Fruit fly (Drosophila melanogaster) whole organism, embryonic: Measurements from ENCODE around the gene Vps39.

Source experiments
- Aef1 ChIP-seq: fragments of 200-800 bp; sonication (Bioruptor generic); IDR thresholded peaks from 3 replicates; pipeline ENCODE4 v1.3.6; 2022; ENCODE audit warnings: missing biosample characterization, missing genetic modification characterization
- CG1024 ChIP-seq: fragments of 200-800 bp; sonication (Bioruptor generic); IDR thresholded peaks from 2 replicates; pipeline ENCODE4 v1.3.6; 2022; ENCODE audit warnings: missing biosample characterization, missing genetic modification characterization
- CG10543 ChIP-seq: fragments of 200-800 bp; sonication (Bioruptor generic); optimal IDR thresholded peaks from 3 replicates; lab custom pipeline; 2017; ENCODE audit warnings: missing biosample characterization, mild to moderate bottlenecking, missing genetic modification characterization, moderate library complexity
- CG10565 ChIP-seq: fragments of 200-800 bp; sonication (Bioruptor generic); optimal IDR thresholded peaks from 3 replicates; lab custom pipeline; 2016; ENCODE audit warnings: missing biosample characterization, mild to moderate bottlenecking, missing genetic modification characterization
- CG11456 ChIP-seq: fragments of 200-800 bp; sonication (Bioruptor generic); IDR thresholded peaks from 3 replicates; pipeline ENCODE4 v1.3.6; 2022; ENCODE audit warnings: missing biosample characterization, missing genetic modification characterization
- CG11560 ChIP-seq: fragments of 200-800 bp; sonication (Bioruptor generic); IDR thresholded peaks from 3 replicates; pipeline ENCODE4 v1.3.6; 2022; ENCODE audit warnings: missing biosample characterization, missing genetic modification characterization
- CG1233 ChIP-seq: fragments of 200-800 bp; sonication (Bioruptor generic); optimal IDR thresholded peaks from 4 replicates; lab custom pipeline; 2018; ENCODE audit warnings: missing biosample characterization, mild to moderate bottlenecking, missing genetic modification characterization
- CG13287 ChIP-seq: fragments of 200-800 bp; sonication (Bioruptor generic); IDR thresholded peaks from 2 replicates; pipeline ENCODE4 v1.3.6; 2022; ENCODE audit warnings: missing biosample characterization, missing genetic modification characterization; ENCODE audit not compliant: partially characterized antibody
- CG17385 ChIP-seq: fragments of 200-800 bp; sonication (Bioruptor generic); optimal IDR thresholded peaks from 3 replicates; lab custom pipeline; 2018; ENCODE audit warnings: missing biosample characterization, mild to moderate bottlenecking, missing genetic modification characterization
- CG18476 ChIP-seq: fragments of 200-800 bp; sonication (Bioruptor generic); optimal IDR thresholded peaks from 2 replicates; lab custom pipeline; 2016; ENCODE audit warnings: missing biosample characterization, mild to moderate bottlenecking, missing genetic modification characterization
- CG18764 ChIP-seq: fragments of 200-800 bp; sonication (Bioruptor generic); optimal IDR thresholded peaks from 3 replicates; lab custom pipeline; 2016; ENCODE audit warnings: missing biosample characterization, missing genetic modification characterization
- CG31365 ChIP-seq: fragments of 200-800 bp; sonication (Bioruptor generic); optimal IDR thresholded peaks from 2 replicates; lab custom pipeline; 2018; ENCODE audit warnings: missing biosample characterization, mild to moderate bottlenecking, missing genetic modification characterization
- CG31441 ChIP-seq: fragments of 200-800 bp; sonication (Bioruptor generic); IDR thresholded peaks from 2 replicates; pipeline ENCODE4 v1.3.6; 2022; ENCODE audit warnings: missing biosample characterization, missing genetic modification characterization
- CG32532 ChIP-seq: fragments of 200-800 bp; sonication (Bioruptor generic); IDR thresholded peaks from 2 replicates; pipeline ENCODE4 v1.3.6; 2022; ENCODE audit warnings: missing biosample characterization, missing genetic modification characterization
- CG5180 ChIP-seq: fragments of 200-800 bp; sonication (Bioruptor generic); optimal IDR thresholded peaks from 3 replicates; lab custom pipeline; 2017; ENCODE audit warnings: missing biosample characterization, missing genetic modification characterization, mild to moderate bottlenecking, moderate library complexity, missing genetic modification reagents
- CG6272 ChIP-seq: fragments of 200-800 bp; sonication (Bioruptor generic); IDR thresholded peaks from 2 replicates; pipeline ENCODE4 v1.3.6; 2022; ENCODE audit warnings: missing biosample characterization, missing genetic modification characterization
- CG6683 ChIP-seq: fragments of 200-800 bp; sonication (Bioruptor generic); optimal IDR thresholded peaks from 2 replicates; lab custom pipeline; 2017; ENCODE audit warnings: missing biosample characterization, mild to moderate bottlenecking, missing genetic modification characterization, missing genetic modification reagents
- CG6689 ChIP-seq: fragments of 200-800 bp; sonication (Bioruptor generic); IDR thresholded peaks from 2 replicates; pipeline ENCODE4 v1.3.6; 2022; ENCODE audit warnings: missing biosample characterization, missing genetic modification characterization
- CG8359 ChIP-seq: fragments of 200-800 bp; sonication (Bioruptor generic); optimal IDR thresholded peaks from 2 replicates; lab custom pipeline; 2017; ENCODE audit warnings: missing biosample characterization, mild to moderate bottlenecking, missing genetic modification characterization, borderline replicate concordance
- D19B ChIP-seq: fragments of 200-800 bp; sonication (Bioruptor generic); optimal IDR thresholded peaks from 2 replicates; lab custom pipeline; 2017; ENCODE audit warnings: missing biosample characterization, mild to moderate bottlenecking, missing genetic modification characterization
- Eip74EF ChIP-seq, 2 experiments: fragments of 200-800 bp in 1 of 2; fragments of >200 bp in 1 of 2; sonication (Bioruptor generic) in 1 of 2; optimal IDR thresholded peaks; 2 replicates each; lab custom pipeline; 2017 to 2019; ENCODE audit warnings: missing biosample characterization in 2 of 2, missing genetic modification characterization in 2 of 2, mild to moderate bottlenecking in 1 of 2, moderate library complexity in 1 of 2
- Ets65A ChIP-seq: fragments of 200-800 bp; sonication (Bioruptor generic); peaks from one replicate; lab custom pipeline; 2016; ENCODE audit warnings: missing biosample characterization, missing genetic modification characterization
- Fer1 ChIP-seq: fragments of 200-800 bp; sonication (Bioruptor generic); optimal IDR thresholded peaks from 2 replicates; lab custom pipeline; 2017; ENCODE audit warnings: missing biosample characterization, mild to moderate bottlenecking, missing genetic modification characterization
- HHEX ChIP-seq: fragments of 200-800 bp; sonication (Bioruptor generic); optimal IDR thresholded peaks from 3 replicates; lab custom pipeline; 2017; ENCODE audit warnings: missing biosample characterization, mild to moderate bottlenecking, missing genetic modification characterization, missing genetic modification reagents
- Hmx ChIP-seq: fragments of 200-800 bp; sonication (Bioruptor generic); optimal IDR thresholded peaks from 2 replicates; lab custom pipeline; 2016; ENCODE audit warnings: missing biosample characterization, missing genetic modification characterization
- Lhr ChIP-seq: fragments of 200-800 bp; sonication (Bioruptor generic); optimal IDR thresholded peaks from 3 replicates; lab custom pipeline; 2017; ENCODE audit warnings: mild to moderate bottlenecking, missing biosample characterization, missing genetic modification reagents, missing genetic modification characterization
- Meics ChIP-seq: fragments of 200-800 bp; sonication (Bioruptor generic); optimal IDR thresholded peaks from 2 replicates; lab custom pipeline; 2017; ENCODE audit warnings: missing biosample characterization, mild to moderate bottlenecking, missing genetic modification characterization
- Nf-YA ChIP-seq: fragments of 200-800 bp; sonication (Bioruptor generic); IDR thresholded peaks from 2 replicates; pipeline ENCODE4 v1.3.6; 2022; ENCODE audit warnings: missing biosample characterization, missing genetic modification characterization
- PHDP ChIP-seq: fragments of 200-800 bp; sonication (Bioruptor generic); optimal IDR thresholded peaks from 3 replicates; lab custom pipeline; 2018; ENCODE audit warnings: missing biosample characterization, mild to moderate bottlenecking, missing genetic modification characterization, moderate library complexity
- Sox100B ChIP-seq: fragments of 200-800 bp; sonication (Bioruptor generic); optimal IDR thresholded peaks from 3 replicates; lab custom pipeline; 2018; ENCODE audit warnings: missing biosample characterization, mild to moderate bottlenecking, missing genetic modification characterization
- TFAM ChIP-seq: fragments of 200-800 bp; sonication (Bioruptor generic); optimal IDR thresholded peaks from 2 replicates; lab custom pipeline; 2017; ENCODE audit warnings: missing biosample characterization, missing genetic modification characterization, inconsistent platforms
- Usf ChIP-seq: fragments of 200-800 bp; sonication (Bioruptor generic); optimal IDR thresholded peaks from 2 replicates; lab custom pipeline; 2017; ENCODE audit warnings: missing genotype, missing biosample characterization, missing genetic modification characterization
- grn ChIP-seq: fragments of 200-800 bp; sonication (Bioruptor generic); optimal IDR thresholded peaks from 3 replicates; lab custom pipeline; 2017; ENCODE audit warnings: missing biosample characterization, missing genetic modification characterization
- ham ChIP-seq: fragments of 200-800 bp; sonication (Bioruptor generic); IDR thresholded peaks from 2 replicates; pipeline ENCODE4 v1.3.6; 2022; ENCODE audit warnings: missing biosample characterization, missing genetic modification characterization
- hth ChIP-seq: fragments of >200 bp; optimal IDR thresholded peaks from 2 replicates; lab custom pipeline; 2017; ENCODE audit warnings: inconsistent platforms
- jumu ChIP-seq: fragments of 200-800 bp; sonication (Bioruptor generic); optimal IDR thresholded peaks from 3 replicates; lab custom pipeline; 2016; ENCODE audit warnings: missing biosample characterization, missing genetic modification characterization
- kay ChIP-seq: fragments of 200-800 bp; sonication (Bioruptor generic); optimal IDR thresholded peaks from 2 replicates; lab custom pipeline; 2016; ENCODE audit warnings: missing biosample characterization, missing genetic modification characterization
- lov ChIP-seq, 2 experiments: fragments of 200-800 bp in 1 of 2; fragments of >200 bp in 1 of 2; sonication (Bioruptor generic) in 1 of 2; IDR thresholded peaks in 1 of 2; optimal IDR thresholded peaks in 1 of 2; 2 replicates in 1 of 2; 3 replicates in 1 of 2; pipeline versions ENCODE4 v1.3.6 to Lab custom; 2017 to 2022; ENCODE audit warnings: missing biosample characterization in 1 of 2, missing genetic modification characterization in 1 of 2
- nmo ChIP-seq: fragments of 200-800 bp; sonication (Bioruptor generic); optimal IDR thresholded peaks from 2 replicates; lab custom pipeline; 2018; ENCODE audit warnings: missing biosample characterization, mild to moderate bottlenecking, missing genetic modification characterization, moderate library complexity
- pum ChIP-seq: fragments of 200-800 bp; sonication (Bioruptor generic); optimal IDR thresholded peaks from 2 replicates; lab custom pipeline; 2016; ENCODE audit warnings: missing biosample characterization, missing genetic modification characterization
- run ChIP-seq: fragments of 200-800 bp; sonication (Bioruptor generic); optimal IDR thresholded peaks from 3 replicates; lab custom pipeline; 2018; ENCODE audit warnings: missing biosample characterization, mild to moderate bottlenecking, missing genetic modification characterization
- sr ChIP-seq: fragments of 200-800 bp; sonication (Bioruptor generic); IDR thresholded peaks from 3 replicates; pipeline ENCODE4 v1.3.6; 2022; ENCODE audit warnings: missing biosample characterization, missing genetic modification characterization
- tgo ChIP-seq: fragments of 200-800 bp; sonication (Bioruptor generic); IDR thresholded peaks from 3 replicates; pipeline ENCODE4 v1.3.6; 2022; ENCODE audit warnings: missing biosample characterization, missing genetic modification characterization
- tio ChIP-seq: fragments of 200-800 bp; sonication (Bioruptor generic); optimal IDR thresholded peaks from 2 replicates; lab custom pipeline; 2017; ENCODE audit warnings: missing biosample characterization, missing genetic modification characterization, inconsistent platforms
- tna ChIP-seq: fragments of 200-800 bp; sonication (Bioruptor generic); IDR thresholded peaks from 2 replicates; pipeline ENCODE4 v1.3.6; 2022; ENCODE audit warnings: missing biosample characterization, missing genetic modification characterization; ENCODE audit not compliant: partially characterized antibody
- unpg ChIP-seq: fragments of 200-800 bp; sonication (Bioruptor generic); optimal IDR thresholded peaks from 3 replicates; lab custom pipeline; 2018; ENCODE audit warnings: missing biosample characterization, mild to moderate bottlenecking, missing genetic modification characterization, moderate library complexity
- z ChIP-seq: fragments of 200-800 bp; sonication (Bioruptor generic); IDR thresholded peaks from 3 replicates; pipeline ENCODE4 v1.3.6; 2022; ENCODE audit warnings: missing biosample characterization, missing genetic modification characterization
- zf30C ChIP-seq: fragments of 200-800 bp; sonication (Bioruptor generic); optimal IDR thresholded peaks from 3 replicates; lab custom pipeline; 2018; ENCODE audit warnings: missing biosample characterization, mild to moderate bottlenecking, missing genetic modification characterization
- zfh2 ChIP-seq: fragments of 200-800 bp; sonication (Bioruptor generic); optimal IDR thresholded peaks from 2 replicates; lab custom pipeline; 2016; ENCODE audit warnings: missing biosample characterization, missing genetic modification characterization

Vps39 gene

DNA sequence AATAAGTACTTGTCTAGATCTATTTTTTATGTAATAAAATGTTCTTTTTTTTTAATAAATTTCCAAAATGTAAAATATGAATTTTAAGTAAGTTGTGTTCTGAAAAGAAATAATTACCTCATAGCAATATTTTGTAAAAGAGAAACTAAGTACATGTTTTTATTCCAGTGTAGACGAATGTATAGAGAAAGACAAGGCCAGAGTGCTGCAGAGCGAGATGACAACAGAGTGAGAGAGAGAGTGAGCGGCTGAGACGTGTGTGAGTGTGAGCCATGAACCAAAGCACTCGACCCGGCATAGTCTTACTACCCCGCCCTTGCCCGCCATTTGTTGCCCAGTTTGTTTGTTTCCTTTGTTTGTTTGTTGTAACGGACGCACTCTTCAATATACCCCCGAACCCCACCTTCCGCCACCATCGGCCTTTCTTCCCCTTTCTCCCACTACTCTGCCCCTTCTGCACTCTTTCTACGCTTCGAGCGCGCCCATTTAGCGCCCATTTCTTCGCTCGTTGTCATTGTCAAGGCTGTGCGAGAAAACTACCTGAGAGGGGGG lies 37.2 kb upstream of the Vps39 start (continued):
- peak; percentile 78 for TF ChIP-seq Meics (GFP tag; lab: Kevin White, UChicago)
- peak; percentile 69 for TF ChIP-seq zf30C (GFP tag; lab: Kevin White, UChicago)
- peak; percentile 9 for TF ChIP-seq run (tag; lab: Kevin White, UChicago)
- TF ChIP-seq CG10565 (GFP tag; lab: Kevin White, UChicago), result no peak
- TF ChIP-seq tio (GFP tag; lab: Kevin White, UChicago), result peak; percentile 62
- TF ChIP-seq tgo (GFP tag; lab: Robert Waterston, UW), result no peak
- no peak for TF ChIP-seq Ets65A (GFP tag; lab: Kevin White, UChicago)
- peak; percentile 14 for TF ChIP-seq pum (GFP tag; lab: Kevin White, UChicago)
- no peak for TF ChIP-seq kay
- TF ChIP-seq Usf (GFP tag; lab: Kevin White, UChicago), result no peak
- 0 out of 3 replicates have a peak, but pooled peaks have one; percentile 36 for TF ChIP-seq CG11560 (tag; lab: Robert Waterston, UW)
- TF ChIP-seq CG31365 (tag; lab: Kevin White, UChicago), result peak; percentile 56
- TF ChIP-seq Fer1, result peak; percentile 59
- TF ChIP-seq Aef1 (GFP tag; lab: Robert Waterston, UW), result 0 out of 3 replicates have a peak, but pooled peaks have one; percentile 36
- TF ChIP-seq CG6272, result 0 out of 2 replicates have a peak, but pooled peaks have one; percentile 30
- TF ChIP-seq jumu (GFP tag; lab: Kevin White, UChicago), result peak; percentile 47
- peak; percentile 64 for TF ChIP-seq HHEX (GFP tag; lab: Kevin White, UChicago)
- TF ChIP-seq CG18764, result peak; percentile 40
- peak; percentile 59 for TF ChIP-seq CG8359
- peak; percentile 3 for TF ChIP-seq CG18476 (GFP tag; lab: Kevin White, UChicago)
- TF ChIP-seq nmo (GFP tag; lab: Kevin White, UChicago), result peak; percentile 67
- TF ChIP-seq CG1024 (GFP tag; lab: Robert Waterston, UW), result no peak
- no peak for TF ChIP-seq hth (lab: Kevin White, UChicago)
- 0 out of 2 replicates have a peak, but pooled peaks have one; percentile 36 for TF ChIP-seq tna (GFP tag; lab: Robert Waterston, UW)
- TF ChIP-seq Lhr (GFP tag; lab: Kevin White, UChicago), result peak; percentile 58
- TF ChIP-seq TFAM, result peak; percentile 65
- peak; percentile 76 for TF ChIP-seq CG5180 (GFP tag; lab: Kevin White, UChicago)
- peak; percentile 20 for TF ChIP-seq unpg (GFP tag; lab: Kevin White, UChicago)
- TF ChIP-seq CG17385 (GFP tag; lab: Kevin White, UChicago), result peak; percentile 14
- no peak for TF ChIP-seq CG6683 (GFP tag; lab: Kevin White, UChicago)
- TF ChIP-seq lov (optimal IDR thresholded peaks at IDR 0.05; lab: Kevin White, UChicago), result no peak
- 0 out of 3 replicates have a peak, but pooled peaks have one; percentile 38 for TF ChIP-seq lov (GFP tag; IDR thresholded peaks at IDR 0.05; lab: Robert Waterston, UW)
- peak; percentile 83 for TF ChIP-seq CG31441 (GFP tag; lab: Robert Waterston, UW)
- TF ChIP-seq zfh2 (GFP tag; lab: Kevin White, UChicago), result no peak
- TF ChIP-seq Sox100B (GFP tag; lab: Kevin White, UChicago), result peak; percentile 76
- TF ChIP-seq ham (GFP tag; lab: Robert Waterston, UW), result 0 out of 2 replicates have a peak, but pooled peaks have one; percentile 5
- peak; percentile 98 for TF ChIP-seq z
- peak; percentile 50; the same call in 1 of the 2 replicates for TF ChIP-seq CG32532 (GFP tag; lab: Robert Waterston, UW)
- no peak for TF ChIP-seq D19B
- TF ChIP-seq grn (GFP tag; lab: Kevin White, UChicago), result peak; percentile 34
- TF ChIP-seq CG11456 (GFP tag; lab: Robert Waterston, UW), result no peak
- 0 out of 2 replicates have a peak, but pooled peaks have one; percentile 45 for TF ChIP-seq Nf-YA
- peak in 1 of 2 experiments; percentile 74 for TF ChIP-seq Eip74EF (GFP tag; optimal IDR thresholded peaks at IDR 0.05; lab: Kevin White, UChicago)
- peak; percentile 43 for TF ChIP-seq CG10543 (GFP tag; lab: Kevin White, UChicago)
- TF ChIP-seq PHDP, result peak; percentile 27
- peak; percentile 62 for TF ChIP-seq CG6689
- TF ChIP-seq CG1233 (GFP tag; lab: Kevin White, UChicago), result peak; percentile 1
- no peak; the same call in 1 of the 2 replicates for TF ChIP-seq CG13287 (GFP tag; lab: Robert Waterston, UW)
- no peak for TF ChIP-seq Hmx
- peak; percentile 30; the same call in 1 of the 3 replicates for TF ChIP-seq sr (GFP tag; lab: Robert Waterston, UW)
